Worm (Caenorhabditis elegans) whole organism, L4 larva: ENCODE measurements around the gene lgmn-1.

Experiments used
- R02D3.7 ChIP-seq: fragments of 150-350 bp; sonication (generic microtip); optimal IDR thresholded peaks from 3 replicates; lab custom pipeline; 2014; ENCODE audit warnings: missing biosample characterization, missing genetic modification characterization
- T20F7.1 ChIP-seq: fragments of 200-800 bp; sonication (Bioruptor generic); optimal IDR thresholded peaks from 2 replicates; lab custom pipeline; 2018; ENCODE audit warnings: mild to moderate bottlenecking, missing genetic modification characterization, missing compliant biosample characterization
- Y105C5A.15 ChIP-seq: fragments of 200-800 bp; sonication (Bioruptor generic); IDR thresholded peaks from 2 replicates; pipeline ENCODE4 v1.3.6; 2022; ENCODE audit warnings: missing genetic modification characterization, missing compliant biosample characterization
- Y48G9A.11 ChIP-seq: fragments of 200-800 bp; sonication (Bioruptor generic); IDR thresholded peaks from 2 replicates; pipeline ENCODE4 v1.3.6; 2022; ENCODE audit warnings: missing genetic modification reagents, missing genetic modification characterization, missing compliant biosample characterization
- ZK337.2 ChIP-seq: fragments of 200-800 bp; sonication (Bioruptor generic); IDR thresholded peaks from 2 replicates; pipeline ENCODE4 v1.3.6; 2022; ENCODE audit warnings: missing genetic modification reagents, missing genetic modification characterization, missing compliant biosample characterization
- ZK546.5 ChIP-seq, 2 experiments: sonication (generic microtip); optimal IDR thresholded peaks; 2 replicates each; lab custom pipeline; 2017; ENCODE audit warnings: missing biosample characterization in 2 of 2, missing genetic modification characterization in 2 of 2
- aha-1 ChIP-seq: fragments of 150-350 bp; peaks from one replicate; lab custom pipeline; 2014; ENCODE audit warnings: missing biosample characterization, missing genetic modification characterization
- ceh-32 ChIP-seq: sonication (generic microtip); optimal IDR thresholded peaks from 2 replicates; lab custom pipeline; 2016; ENCODE audit warnings: mild to moderate bottlenecking, missing genetic modification characterization, missing compliant biosample characterization; ENCODE audit not compliant: poor library complexity
- ceh-44 ChIP-seq: fragments of 200-800 bp; sonication (Bioruptor generic); IDR thresholded peaks from 2 replicates; pipeline ENCODE4 v1.3.6; 2022; ENCODE audit warnings: missing genetic modification reagents, missing genetic modification characterization, missing compliant biosample characterization
- ceh-82 ChIP-seq: sonication (generic microtip); optimal IDR thresholded peaks from 2 replicates; lab custom pipeline; 2017; ENCODE audit warnings: missing biosample characterization, missing genetic modification characterization
- dmd-8 ChIP-seq: fragments of 200-800 bp; sonication (Bioruptor generic); IDR thresholded peaks from 2 replicates; pipeline ENCODE4 v1.3.6; 2022; ENCODE audit warnings: missing genetic modification characterization, missing compliant biosample characterization
- dpl-1 ChIP-seq: fragments of 150-350 bp; optimal IDR thresholded peaks from 2 replicates; lab custom pipeline; 2014; ENCODE audit warnings: missing biosample characterization, missing genetic modification reagents, missing genetic modification characterization
- dve-1 ChIP-seq: sonication (generic microtip); optimal IDR thresholded peaks from 2 replicates; lab custom pipeline; 2017; ENCODE audit warnings: antibody characterized with exemption, mild to moderate bottlenecking, missing genetic modification characterization, missing compliant biosample characterization; ENCODE audit not compliant: insufficient read depth
- gei-8 ChIP-seq: fragments of 200-800 bp; sonication (Bioruptor generic); optimal IDR thresholded peaks from 2 replicates; lab custom pipeline; 2018; ENCODE audit warnings: mild to moderate bottlenecking, missing genetic modification characterization, missing compliant biosample characterization
- hif-1 ChIP-seq, 2 experiments: sonication (generic microtip); optimal IDR thresholded peaks; 2 replicates each; lab custom pipeline; 2016 to 2017; ENCODE audit warnings: missing compliant biosample characterization in 2 of 2, missing genetic modification characterization in 2 of 2, missing genetic modification reagents in 2 of 2, missing genotype in 2 of 2, mild to moderate bottlenecking in 1 of 2
- lin-39 ChIP-seq: fragments of 150-350 bp; optimal IDR thresholded peaks from 2 replicates; lab custom pipeline; 2014; ENCODE audit warnings: missing biosample characterization, missing genetic modification reagents, missing genetic modification characterization
- lsy-2 ChIP-seq, 2 experiments: fragments of 150-350 bp in 1 of 2; sonication (generic microtip) in 1 of 2; optimal IDR thresholded peaks; 2 replicates each; lab custom pipeline; 2014 to 2017; ENCODE audit warnings: missing biosample characterization in 2 of 2, missing genetic modification characterization in 2 of 2
- madf-9 ChIP-seq: fragments of 200-800 bp; sonication (Bioruptor generic); conservative IDR thresholded peaks from 2 replicates; pipeline ENCODE4 v1.3.6; 2022; ENCODE audit warnings: missing genetic modification reagents, missing genetic modification characterization, missing compliant biosample characterization
- mep-1 ChIP-seq: fragments of 150-350 bp; sonication (generic microtip); optimal IDR thresholded peaks from 3 replicates; lab custom pipeline; 2014; ENCODE audit warnings: missing biosample characterization, missing genetic modification characterization
- mes-2 ChIP-seq: sonication (generic microtip); optimal IDR thresholded peaks from 2 replicates; lab custom pipeline; 2016; ENCODE audit warnings: missing genotype, mild to moderate bottlenecking, missing genetic modification characterization, missing compliant biosample characterization; ENCODE audit not compliant: poor library complexity, severe bottlenecking
- mxl-3 ChIP-seq: fragments of 200-800 bp; sonication (Bioruptor generic); optimal IDR thresholded peaks from 2 replicates; lab custom pipeline; 2018; ENCODE audit warnings: mild to moderate bottlenecking, missing genetic modification characterization, missing compliant biosample characterization
- nhr-102 ChIP-seq: sonication (generic microtip); optimal IDR thresholded peaks from 2 replicates; lab custom pipeline; 2016; ENCODE audit warnings: mild to moderate bottlenecking, missing genetic modification characterization, moderate library complexity, missing compliant biosample characterization
- nhr-11 ChIP-seq: fragments of 150-350 bp; optimal IDR thresholded peaks from 2 replicates; lab custom pipeline; 2014; ENCODE audit warnings: missing biosample characterization, missing genetic modification characterization
- nhr-28 ChIP-seq: fragments of 150-350 bp; optimal IDR thresholded peaks from 2 replicates; lab custom pipeline; 2014; ENCODE audit warnings: missing biosample characterization, missing genetic modification characterization
- nhr-48 ChIP-seq: sonication (generic microtip); optimal IDR thresholded peaks from 2 replicates; lab custom pipeline; 2016; ENCODE audit warnings: mild to moderate bottlenecking, missing genetic modification characterization, missing compliant biosample characterization
- nhr-6 ChIP-seq: fragments of 150-350 bp; optimal IDR thresholded peaks from 2 replicates; lab custom pipeline; 2014; ENCODE audit warnings: missing biosample characterization, missing genetic modification characterization
- nhr-76 ChIP-seq: fragments of 150-350 bp; optimal IDR thresholded peaks from 2 replicates; lab custom pipeline; 2014; ENCODE audit warnings: missing biosample characterization, missing genetic modification characterization
- pha-4 ChIP-seq, 2 experiments: fragments of 150-350 bp in 1 of 2; fragments of 200-800 bp in 1 of 2; sonication (Bioruptor generic) in 1 of 2; IDR thresholded peaks in 1 of 2; optimal IDR thresholded peaks in 1 of 2; 2 replicates each; pipeline versions ENCODE4 v1.3.6 to Lab custom; 2014 to 2022; ENCODE audit warnings: missing genetic modification characterization in 2 of 2, missing genetic modification reagents in 2 of 2, missing biosample characterization in 1 of 2, missing compliant biosample characterization in 1 of 2
- rbr-2 ChIP-seq: sonication (generic microtip); optimal IDR thresholded peaks from 2 replicates; lab custom pipeline; 2016; ENCODE audit warnings: missing genotype, missing genetic modification characterization, missing compliant biosample characterization
- saeg-2 ChIP-seq: fragments of 200-800 bp; sonication (Bioruptor generic); IDR thresholded peaks from 2 replicates; pipeline ENCODE4 v1.3.6; 2022; ENCODE audit warnings: missing genetic modification reagents, missing genetic modification characterization, missing compliant biosample characterization
- set-16 ChIP-seq: fragments of 200-800 bp; sonication (Bioruptor generic); IDR thresholded peaks from 2 replicates; pipeline ENCODE4 v1.3.6; 2022; ENCODE audit warnings: missing genetic modification reagents, missing genetic modification characterization, missing compliant biosample characterization
- snpc-1.2 ChIP-seq: fragments of 200-800 bp; sonication (Bioruptor generic); IDR thresholded peaks from 2 replicates; pipeline ENCODE4 v1.3.6; 2022; ENCODE audit warnings: missing genetic modification reagents, missing genetic modification characterization, missing compliant biosample characterization
- snpc-4 ChIP-seq: fragments of 150-350 bp; optimal IDR thresholded peaks from 2 replicates; lab custom pipeline; 2014; ENCODE audit warnings: missing biosample characterization, missing genetic modification characterization
- spr-1 ChIP-seq: sonication (generic microtip); optimal IDR thresholded peaks from 2 replicates; lab custom pipeline; 2016; ENCODE audit warnings: mild to moderate bottlenecking, missing genetic modification characterization, missing compliant biosample characterization
- spr-3 ChIP-seq: fragments of 200-800 bp; sonication (Bioruptor generic); optimal IDR thresholded peaks from 2 replicates; lab custom pipeline; 2018; ENCODE audit warnings: mild to moderate bottlenecking, missing genetic modification characterization, missing compliant biosample characterization
- unc-62 ChIP-seq, 3 experiments: fragments of 150-350 bp in 1 of 3; sonication (generic microtip); optimal IDR thresholded peaks in 2 of 3; peaks in 1 of 3; 1 replicate in 1 of 3; 2 replicates in 2 of 3; lab custom pipeline; 2014 to 2017; ENCODE audit warnings: missing biosample characterization in 3 of 3, missing genetic modification characterization in 3 of 3, missing genetic modification reagents in 3 of 3, missing genotype in 1 of 3
- zfp-2 ChIP-seq: sonication (generic microtip); optimal IDR thresholded peaks from 2 replicates; lab custom pipeline; 2016; ENCODE audit warnings: mild to moderate bottlenecking, missing genetic modification characterization, missing compliant biosample characterization

Gene lgmn-1

ce11 chrV:12560328-12560782 lies 47.5 kb downstream of the lgmn-1 start, which contains the start of gene sel-1:
TSS of gene sel-1 (plus strand) at chrV:12560732.
- TF ChIP-seq dpl-1 (GFP tag; lab: Kevin White, UChicago), result peak; percentile 8
- no peak for TF ChIP-seq pha-4 (GFP tag; IDR thresholded peaks at IDR 0.05; lab: Robert Waterston, UW)
- no peak for TF ChIP-seq pha-4 (tag; optimal IDR thresholded peaks at IDR 0.05; lab: Kevin White, UChicago)
- no peak for TF ChIP-seq hif-1 (tag; optimal IDR thresholded peaks at IDR 0.05; lab: Kevin White, UChicago)
- TF ChIP-seq mep-1 (tag; lab: Kevin White, UChicago), result no peak
- TF ChIP-seq nhr-11 (tag; lab: Kevin White, UChicago), result no peak
- no peak for TF ChIP-seq zfp-2 (tag; lab: Kevin White, UChicago)
- TF ChIP-seq mes-2 (tag; lab: Kevin White, UChicago), result peak; percentile 48
- peak in 1 of 2 experiments; percentile 21 for TF ChIP-seq lsy-2 (tag; optimal IDR thresholded peaks at IDR 0.05; lab: Kevin White, UChicago)
- TF ChIP-seq aha-1 (tag; lab: Kevin White, UChicago), result peak; percentile 15
- TF ChIP-seq set-16, result no peak
- no peak for TF ChIP-seq spr-3 (GFP tag; lab: Kevin White, UChicago)
- TF ChIP-seq nhr-76 (tag; lab: Kevin White, UChicago), result no peak
- TF ChIP-seq nhr-28 (tag; lab: Kevin White, UChicago), result no peak
- TF ChIP-seq nhr-48 (tag; lab: Kevin White, UChicago), result no peak
- no peak for TF ChIP-seq ceh-82 (tag; lab: Kevin White, UChicago)
- peak; percentile 95 for TF ChIP-seq T20F7.1 (GFP tag; lab: Kevin White, UChicago)
- no peak for TF ChIP-seq ceh-44 (GFP tag; lab: Robert Waterston, UW)
- TF ChIP-seq snpc-4 (tag; lab: Kevin White, UChicago), result no peak
- TF ChIP-seq unc-62 (GFP tag; optimal IDR thresholded peaks at IDR 0.05 in 1 of 2; lab: Kevin White, UChicago), result no peak
- TF ChIP-seq unc-62 (tag; optimal IDR thresholded peaks at IDR 0.05; lab: Kevin White, UChicago), result no peak
- no peak for TF ChIP-seq dve-1
- TF ChIP-seq dmd-8 (GFP tag; lab: Robert Waterston, UW), result no peak
- TF ChIP-seq gei-8 (GFP tag; lab: Kevin White, UChicago), result no peak
- TF ChIP-seq spr-1 (tag; lab: Kevin White, UChicago), result no peak
- TF ChIP-seq rbr-2 (tag; lab: Kevin White, UChicago), result no peak
- TF ChIP-seq mxl-3 (GFP tag; lab: Kevin White, UChicago), result no peak
- TF ChIP-seq ceh-32 (tag; lab: Kevin White, UChicago), result no peak
- no peak for TF ChIP-seq ZK546.5 (tag; optimal IDR thresholded peaks at IDR 0.05; lab: Kevin White, UChicago)
- no peak for TF ChIP-seq saeg-2 (GFP tag; lab: Robert Waterston, UW)
- TF ChIP-seq nhr-6 (tag; lab: Kevin White, UChicago), result peak; percentile 30
- no peak for TF ChIP-seq nhr-102
- peak; percentile 26 for TF ChIP-seq R02D3.7 (tag; lab: Kevin White, UChicago)
- TF ChIP-seq Y48G9A.11 (GFP tag; lab: Robert Waterston, UW), result peak; percentile 94
- no peak for TF ChIP-seq lin-39

- TF ChIP-seq ZK337.2 (GFP tag; lab: Robert Waterston, UW) (no peak), snpc-1.2 (GFP tag; lab: Robert Waterston, UW) (no peak), madf-9 (GFP tag; lab: Robert Waterston, UW) (no peak), nhr-48 (tag; lab: Kevin White, UChicago) (no peak), T20F7.1 (GFP tag; lab: Kevin White, UChicago) (peak; percentile 19), Y105C5A.15 (GFP tag; lab: Robert Waterston, UW) (0 out of 2 replicates have a peak, but pooled peaks have one; percentile 8)
Observed at ce11 chrV:12563187-12563586, 50.3 kb downstream of the lgmn-1 start, which contains the start of gene mrps-5. TSS of gene mrps-5 (plus strand) at chrV:12563487.
